Worm (Caenorhabditis elegans): ENCODE data around the gene Y41G9A.17.

DNA sequence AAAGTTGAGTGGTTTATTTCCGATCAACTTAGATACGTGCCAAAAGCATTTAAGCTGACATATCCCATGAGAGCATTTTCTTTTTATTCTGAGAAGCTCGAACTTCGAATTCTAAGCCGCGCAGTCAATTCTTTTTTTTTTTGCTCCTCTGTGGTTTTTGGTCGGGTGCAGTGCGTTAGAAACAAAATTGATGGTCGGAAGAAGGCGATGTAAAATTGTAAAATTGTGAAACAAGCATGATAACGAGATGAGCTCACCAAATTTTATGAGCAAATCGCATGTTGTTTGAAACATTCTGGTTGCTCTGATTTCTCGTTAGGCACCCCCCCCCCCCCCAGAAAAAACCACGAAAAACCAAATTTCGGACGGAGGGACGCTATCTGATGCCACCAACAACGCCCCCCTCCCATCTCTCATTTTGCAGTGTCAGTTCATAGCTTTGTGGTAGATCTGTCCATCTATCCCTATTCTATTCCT is 25.1 kb upstream of the Y41G9A.17 start, which contains the start of gene aqp-7:
- TF ChIP-seq ets-7 (tag; optimal IDR thresholded peaks at IDR 0.05) (no peak), ceh-13 (GFP tag; optimal IDR thresholded peaks at IDR 0.05) (no peak), ceh-36 (tag; optimal IDR thresholded peaks at IDR 0.05) (no peak)
